Worm (Caenorhabditis elegans) whole organism, early embryonic: Measurements from ENCODE around the gene F53F4.4.

Experiments
- flt-1 ChIP-seq: fragments of 200-800 bp; sonication (Bioruptor generic); IDR thresholded peaks from 2 replicates; pipeline ENCODE4 v1.3.6; 2022; ENCODE audit warnings: missing genetic modification characterization, missing compliant biosample characterization
- hmbx-1 ChIP-seq: sonication (generic microtip); optimal IDR thresholded peaks from 2 replicates; lab custom pipeline; 2016; ENCODE audit warnings: mild to moderate bottlenecking, missing genetic modification characterization, missing compliant biosample characterization
- hmg-4 ChIP-seq: fragments of 200-800 bp; sonication (Bioruptor generic); optimal IDR thresholded peaks from 2 replicates; lab custom pipeline; 2018; ENCODE audit warnings: mild to moderate bottlenecking, missing genetic modification characterization, missing compliant biosample characterization
- scrt-1 ChIP-seq: fragments of 200-800 bp; sonication (Bioruptor generic); IDR thresholded peaks from 2 replicates; pipeline ENCODE4 v1.3.6; 2022; ENCODE audit warnings: missing genetic modification characterization, missing compliant biosample characterization
- tra-4 ChIP-seq: sonication (generic microtip); optimal IDR thresholded peaks from 2 replicates; lab custom pipeline; 2017; ENCODE audit warnings: missing genetic modification characterization, missing compliant biosample characterization

- TF ChIP-seq hmbx-1 (no peak), scrt-1 (no peak), tra-4 (no peak), hmg-4 (GFP tag; lab: Kevin White, UChicago) (no peak), flt-1 (no peak)
Observed at ce11 chrV:13566967-13567366, 26.2 kb upstream of the F53F4.4 start.
